Fruit fly (Drosophila melanogaster) whole organism, prepupa: ENCODE data around the gene CG33093.

Source experiments
- CG6854 ChIP-seq: fragments of 200-800 bp; sonication (Bioruptor generic); optimal IDR thresholded peaks from 2 replicates; lab custom pipeline; 2017; ENCODE audit warnings: missing biosample characterization, mild to moderate bottlenecking, missing genetic modification characterization
- CG7368 ChIP-seq: fragments of 200-800 bp; sonication (Bioruptor generic); optimal IDR thresholded peaks from 3 replicates; lab custom pipeline; 2016; ENCODE audit warnings: missing biosample characterization, missing genetic modification characterization
- acj6 ChIP-seq: fragments of 200-800 bp; sonication (Bioruptor generic); optimal IDR thresholded peaks from 3 replicates; lab custom pipeline; 2016; ENCODE audit warnings: missing biosample characterization, missing genetic modification characterization

DNA sequence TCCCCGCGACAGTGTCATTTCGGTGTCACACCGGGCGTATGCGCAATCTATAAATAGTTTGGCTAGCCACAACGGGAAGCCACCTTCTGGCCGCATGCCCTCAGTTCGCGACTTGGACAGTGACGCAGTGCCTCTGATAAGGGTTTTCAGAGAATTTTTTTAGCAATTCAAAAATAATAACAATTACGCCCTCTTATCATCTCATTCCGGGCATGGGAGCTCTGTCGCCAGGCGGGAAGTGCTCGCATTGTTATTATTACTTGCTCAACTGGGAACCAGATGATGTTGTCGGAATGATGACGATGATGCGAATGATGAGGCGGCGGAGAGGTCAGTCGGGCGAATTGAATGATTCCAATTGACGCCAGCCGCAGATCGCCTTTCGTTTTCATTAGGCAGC is 8.9 kb downstream of the CG33093 start:
- TF ChIP-seq acj6 (GFP tag; lab: Kevin White, UChicago) = no peak
- no peak for TF ChIP-seq CG6854 (GFP tag; lab: Kevin White, UChicago)
- no peak for TF ChIP-seq CG7368 (GFP tag; lab: Kevin White, UChicago)
